Worm (Caenorhabditis elegans) whole organism, L1 larva: ENCODE data around the gene K08D9.6.

Experiments used
- ceh-8 ChIP-seq: fragments of 200-800 bp; sonication (Bioruptor generic); optimal IDR thresholded peaks from 2 replicates; lab custom pipeline; 2018; ENCODE audit warnings: mild to moderate bottlenecking, missing genetic modification characterization, moderate library complexity, missing compliant biosample characterization
- unc-130 ChIP-seq: fragments of 150-350 bp; optimal IDR thresholded peaks from 2 replicates; lab custom pipeline; 2017; ENCODE audit warnings: missing biosample characterization, missing genetic modification characterization, inconsistent platforms

ce11 chrV:3194952-3195450 is 39.8 kb downstream of the K08D9.6 start, which contains the start of gene Y73C8B.2:
- TF ChIP-seq ceh-8 (GFP tag; lab: Kevin White, UChicago): no peak
- no peak for TF ChIP-seq unc-130 (tag; lab: Kevin White, UChicago)
